Fruit fly (Drosophila melanogaster): ENCODE data around the gene CG31446.

DNA sequence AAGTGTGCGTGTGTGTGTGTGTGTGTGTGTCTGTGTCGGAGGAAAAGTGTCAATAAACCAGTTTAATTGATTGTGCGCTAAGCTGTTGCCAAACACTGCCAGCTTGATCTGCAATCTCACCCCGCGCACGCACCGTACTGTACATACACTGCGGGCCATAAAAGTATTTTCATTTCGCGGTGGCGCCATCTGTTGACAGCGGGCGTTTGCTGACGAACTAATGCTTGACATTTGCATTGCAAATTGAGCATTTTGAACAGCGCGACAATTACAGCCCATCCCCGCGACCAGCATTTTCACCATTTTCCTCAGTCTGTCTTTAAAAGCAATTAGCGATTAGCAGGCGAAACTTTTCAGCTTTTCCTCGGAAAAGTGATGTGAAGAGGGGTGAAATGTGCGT, 37.7 kb downstream of the CG31446 start:
- TF ChIP-seq CG34406 (GFP tag; optimal IDR thresholded peaks at IDR 0.05) (no peak), CG7368 (GFP tag; optimal IDR thresholded peaks at IDR 0.05) (no peak), CG10631 (GFP tag; optimal IDR thresholded peaks at IDR 0.05) (no peak), topi (GFP tag; optimal IDR thresholded peaks at IDR 0.05) (no peak), Sox14 (GFP tag; optimal IDR thresholded peaks at IDR 0.05) (no peak), pdm3 (GFP tag; optimal IDR thresholded peaks at IDR 0.05) (no peak), CG32006 (GFP tag; optimal IDR thresholded peaks at IDR 0.05) (no peak), CG3032 (tag; optimal IDR thresholded peaks at IDR 0.05) (no peak), CG16779 (tag; optimal IDR thresholded peaks at IDR 0.05) (no peak), fkh (GFP tag; optimal IDR thresholded peaks at IDR 0.05) (no peak), Hr39 (GFP tag; optimal IDR thresholded peaks at IDR 0.05) (no peak), Hr38 (GFP tag; optimal IDR thresholded peaks at IDR 0.05) (no peak), dsx (GFP tag; optimal IDR thresholded peaks at IDR 0.05; ENCODE audit: poor library complexity, severe bottlenecking) (no peak), Gug (GFP tag; IDR thresholded peaks at IDR 0.05) (no peak)

Measured in whole organism, prepupa.